Worm (Caenorhabditis elegans): Measurements from ENCODE around the gene nsy-7.

DNA sequence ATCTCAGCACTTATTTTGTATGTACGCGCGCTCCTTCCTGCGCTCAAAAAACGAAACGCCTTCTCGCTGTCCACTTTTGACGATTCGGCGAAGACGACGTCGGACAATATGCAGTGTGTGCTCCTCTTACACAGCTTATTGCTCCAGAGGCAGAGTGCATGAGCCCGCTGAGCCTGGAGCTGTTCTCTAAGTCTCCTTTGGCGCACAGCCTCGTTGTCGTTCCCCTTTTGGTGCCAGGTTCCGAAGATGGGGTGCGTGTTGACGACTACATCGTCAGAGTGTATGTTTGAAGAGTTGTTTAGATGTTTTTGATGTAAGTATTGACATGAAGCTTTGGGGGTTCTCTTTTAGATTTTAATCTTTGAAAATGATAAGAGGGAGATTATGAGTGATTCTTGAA lies 16.2 kb downstream of the nsy-7 start:
- TF ChIP-seq fkh-10 (GFP tag; optimal IDR thresholded peaks at IDR 0.05) (no peak), ztf-11 (tag; optimal IDR thresholded peaks at IDR 0.05) (no peak)
